Fruit fly (Drosophila melanogaster) whole organism, wandering third instar larva: ENCODE data around the gene CtsL3.

Source experiments
- Abd-B ChIP-seq: fragments of >200 bp; optimal IDR thresholded peaks from 2 replicates; lab custom pipeline; 2017; ENCODE audit warnings: missing biosample characterization, missing genetic modification characterization
- CG32264 ChIP-seq: fragments of 200-800 bp; sonication (Bioruptor generic); optimal IDR thresholded peaks from 2 replicates; lab custom pipeline; 2016; ENCODE audit warnings: missing biosample characterization, missing genetic modification characterization
- CG9705 ChIP-seq: fragments of 200-800 bp; sonication (Bioruptor generic); optimal IDR thresholded peaks from 2 replicates; lab custom pipeline; 2018; ENCODE audit warnings: missing biosample characterization, mild to moderate bottlenecking, missing genetic modification characterization
- CrebA ChIP-seq: fragments of 200-800 bp; sonication (Bioruptor generic); optimal IDR thresholded peaks from 2 replicates; lab custom pipeline; 2016; ENCODE audit warnings: missing biosample characterization, mild to moderate bottlenecking, missing genetic modification characterization, borderline replicate concordance
- Dfd ChIP-seq: fragments of >200 bp; optimal IDR thresholded peaks from 2 replicates; lab custom pipeline; 2017; ENCODE audit warnings: missing biosample characterization, missing genetic modification characterization
- Dif ChIP-seq: fragments of 200-275, 200-300 bp; sonication (Bioruptor generic); optimal IDR thresholded peaks from 2 replicates; lab custom pipeline; 2018; ENCODE audit warnings: missing biosample characterization, missing genetic modification characterization; ENCODE audit not compliant: partially characterized antibody
- GATAd ChIP-seq: sonication (Bioruptor generic); optimal IDR thresholded peaks from 2 replicates; lab custom pipeline; 2016; ENCODE audit warnings: missing biosample characterization, missing genetic modification characterization
- HLH106 ChIP-seq: fragments of 200-800 bp; optimal IDR thresholded peaks from 3 replicates; lab custom pipeline; 2019; ENCODE audit warnings: missing biosample characterization, mild to moderate bottlenecking, missing genetic modification characterization, moderate library complexity
- Hnf4 ChIP-seq: fragments of 200-800 bp; sonication (Bioruptor generic); optimal IDR thresholded peaks from 2 replicates; lab custom pipeline; 2016; ENCODE audit warnings: missing biosample characterization, mild to moderate bottlenecking, missing genetic modification characterization
- Hr78 ChIP-seq: fragments of >200 bp; optimal IDR thresholded peaks from 2 replicates; lab custom pipeline; 2017; ENCODE audit warnings: missing biosample characterization, missing genetic modification characterization
- Hr83 ChIP-seq: fragments of 200-300 bp; sonication (Bioruptor generic); optimal IDR thresholded peaks from 2 replicates; lab custom pipeline; 2016; ENCODE audit warnings: missing biosample characterization, mild to moderate bottlenecking, missing genetic modification characterization, moderate library complexity; ENCODE audit not compliant: poor library complexity, severe bottlenecking
- Jra ChIP-seq: sonication (Bioruptor generic); optimal IDR thresholded peaks from 2 replicates; lab custom pipeline; 2016; ENCODE audit warnings: missing biosample characterization, missing genetic modification characterization
- Mio ChIP-seq: sonication (Bioruptor generic); optimal IDR thresholded peaks from 2 replicates; lab custom pipeline; 2016; ENCODE audit warnings: missing biosample characterization, missing genetic modification characterization
- Myc ChIP-seq: fragments of >200 bp; optimal IDR thresholded peaks from 2 replicates; lab custom pipeline; 2017
- N ChIP-seq: fragments of >200 bp; optimal IDR thresholded peaks from 2 replicates; lab custom pipeline; 2018; ENCODE audit warnings: missing biosample characterization, missing external identifiers, missing genetic modification characterization
- OdsH ChIP-seq: fragments of 200-800 bp; sonication (Bioruptor generic); optimal IDR thresholded peaks from 2 replicates; lab custom pipeline; 2016; ENCODE audit warnings: missing biosample characterization, mild to moderate bottlenecking, missing genetic modification characterization
- Rel ChIP-seq, 2 experiments: fragments of 200-800 bp; sonication (Bioruptor generic) in 1 of 2; optimal IDR thresholded peaks; 2 replicates in 1 of 2; 3 replicates in 1 of 2; lab custom pipeline; 2016 to 2019; ENCODE audit warnings: mild to moderate bottlenecking in 2 of 2, missing biosample characterization in 2 of 2, missing genetic modification characterization in 2 of 2, moderate library complexity in 1 of 2
- Sp1 ChIP-seq: fragments of 200-800 bp; sonication (Bioruptor generic); optimal IDR thresholded peaks from 3 replicates; lab custom pipeline; 2019; ENCODE audit warnings: missing biosample characterization, mild to moderate bottlenecking, missing genetic modification characterization, moderate library complexity
- Vsx2 ChIP-seq: fragments of 200-300, 225-300 bp; sonication (Bioruptor generic); optimal IDR thresholded peaks from 2 replicates; lab custom pipeline; 2018; ENCODE audit warnings: missing biosample characterization, missing genetic modification characterization; ENCODE audit not compliant: partially characterized antibody
- br ChIP-seq: fragments of 200-800 bp; sonication (Bioruptor generic); optimal IDR thresholded peaks from 2 replicates; lab custom pipeline; 2016; ENCODE audit warnings: missing biosample characterization, missing genetic modification characterization
- brk ChIP-seq: fragments of 200-800 bp; sonication (Bioruptor generic); optimal IDR thresholded peaks from 2 replicates; lab custom pipeline; 2016; ENCODE audit warnings: missing biosample characterization, mild to moderate bottlenecking, missing genetic modification characterization
- dl ChIP-seq, 2 experiments: fragments of 175-275, 200-275 bp in 1 of 2; fragments of 200-275 bp in 1 of 2; sonication (Bioruptor generic); optimal IDR thresholded peaks; lab custom pipeline; 2018; ENCODE audit warnings: mild to moderate bottlenecking in 2 of 2, missing biosample characterization in 2 of 2, missing genetic modification characterization in 2 of 2, moderate library complexity in 2 of 2; ENCODE audit not compliant: partially characterized antibody in 2 of 2, insufficient read depth in 1 of 2
- dmrt93B ChIP-seq: fragments of 200-800 bp; sonication (Bioruptor generic); optimal IDR thresholded peaks from 2 replicates; lab custom pipeline; 2018; ENCODE audit warnings: missing biosample characterization, mild to moderate bottlenecking, missing genetic modification characterization
- dsf ChIP-seq: sonication (Bioruptor generic); optimal IDR thresholded peaks from 2 replicates; lab custom pipeline; 2016; ENCODE audit warnings: missing biosample characterization, missing genetic modification characterization, borderline replicate concordance
- ey ChIP-seq: fragments of 200-800 bp; sonication (Bioruptor generic); optimal IDR thresholded peaks from 2 replicates; lab custom pipeline; 2016; ENCODE audit warnings: missing biosample characterization, missing genetic modification characterization
- foxo ChIP-seq, 2 experiments: fragments of 200-800 bp; sonication (Bioruptor generic); optimal IDR thresholded peaks; 2 replicates in 1 of 2; 3 replicates in 1 of 2; lab custom pipeline; 2016 to 2017; ENCODE audit warnings: missing biosample characterization in 2 of 2, missing genetic modification characterization in 2 of 2
- fru ChIP-seq: fragments of 200-800 bp; sonication (Bioruptor generic); optimal IDR thresholded peaks from 3 replicates; lab custom pipeline; 2016; ENCODE audit warnings: missing biosample characterization, mild to moderate bottlenecking, missing genetic modification characterization
- h ChIP-seq: fragments of 200-800 bp; sonication (Bioruptor generic); optimal IDR thresholded peaks from 3 replicates; lab custom pipeline; 2016; ENCODE audit warnings: missing biosample characterization, mild to moderate bottlenecking, missing genetic modification characterization
- jim ChIP-seq: fragments of 175-275, 200-325 bp; sonication (Bioruptor generic); optimal IDR thresholded peaks from 2 replicates; lab custom pipeline; 2016; ENCODE audit warnings: missing biosample characterization, mild to moderate bottlenecking, missing genetic modification characterization
- lola ChIP-seq: fragments of >200 bp; optimal IDR thresholded peaks from 2 replicates; lab custom pipeline; 2017; ENCODE audit warnings: missing biosample characterization, missing genetic modification characterization
- pan ChIP-seq: fragments of >200 bp; optimal IDR thresholded peaks from 2 replicates; lab custom pipeline; 2017
- psq ChIP-seq: fragments of 200-800 bp; sonication (Bioruptor generic); optimal IDR thresholded peaks from 3 replicates; lab custom pipeline; 2017; ENCODE audit warnings: missing biosample characterization, mild to moderate bottlenecking, missing genetic modification characterization, moderate library complexity
- rgr ChIP-seq: fragments of 200-800 bp; sonication (Bioruptor generic); optimal IDR thresholded peaks from 3 replicates; lab custom pipeline; 2016; ENCODE audit warnings: missing biosample characterization, mild to moderate bottlenecking, missing genetic modification characterization
- sage ChIP-seq: fragments of 200-800 bp; sonication (Bioruptor generic); optimal IDR thresholded peaks from 2 replicates; lab custom pipeline; 2016; ENCODE audit warnings: missing biosample characterization, mild to moderate bottlenecking, missing genetic modification characterization
- sv ChIP-seq: fragments of 200-800 bp; sonication (Bioruptor generic); optimal IDR thresholded peaks from 3 replicates; lab custom pipeline; 2016; ENCODE audit warnings: missing biosample characterization, missing genetic modification characterization
- tai ChIP-seq: sonication (Bioruptor generic); optimal IDR thresholded peaks from 2 replicates; lab custom pipeline; 2016; ENCODE audit warnings: missing biosample characterization, missing genetic modification characterization
- usp ChIP-seq: fragments of >200 bp; optimal IDR thresholded peaks from 2 replicates; lab custom pipeline; 2017; ENCODE audit warnings: missing biosample characterization, missing genetic modification characterization
- woc ChIP-seq: sonication (Bioruptor generic); optimal IDR thresholded peaks from 2 replicates; lab custom pipeline; 2016; ENCODE audit warnings: missing biosample characterization, mild to moderate bottlenecking, missing genetic modification characterization

Gene CtsL3

DNA sequence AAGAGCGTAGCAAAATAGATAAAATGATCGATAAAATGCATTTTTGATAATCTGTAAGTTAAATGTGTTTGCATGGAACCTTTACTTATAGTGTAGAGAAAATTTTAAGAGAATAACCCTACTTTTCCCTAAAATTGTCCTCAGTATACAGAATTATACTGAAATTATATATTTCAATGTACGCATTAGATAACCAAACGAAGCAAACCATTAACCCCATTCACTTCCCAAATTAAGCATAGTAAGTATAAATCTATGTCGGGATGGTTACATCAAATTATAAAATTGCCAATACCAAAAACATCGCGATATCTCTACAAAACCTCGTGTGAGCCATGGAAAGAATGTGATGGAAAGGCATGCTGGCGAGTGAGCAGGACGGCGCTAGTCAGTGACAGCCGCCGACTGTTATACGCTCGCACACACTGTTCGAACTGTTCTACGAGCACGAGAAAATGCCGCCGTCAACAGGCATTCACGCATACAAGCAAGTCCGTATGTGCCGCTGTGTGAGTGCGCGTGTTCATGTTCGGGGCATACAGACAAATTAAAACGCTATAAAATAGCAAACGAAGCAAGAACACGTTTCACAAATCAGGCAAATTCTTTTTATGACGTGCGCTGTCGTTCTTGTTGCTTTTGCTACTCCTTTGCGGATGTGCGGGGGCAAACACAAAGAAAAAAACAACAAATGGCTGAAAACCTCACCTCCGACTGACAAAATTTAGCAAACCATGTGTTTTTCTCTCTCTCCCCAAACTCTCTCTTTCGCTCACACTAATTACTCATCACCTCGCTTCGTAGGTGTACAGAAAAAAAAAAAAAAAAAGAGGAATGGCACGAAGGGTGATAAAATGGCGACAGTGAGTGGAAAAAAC is 19.7 kb downstream of the CtsL3 start:
- TF ChIP-seq ey (GFP tag; lab: Kevin White, UChicago) = no peak
- TF ChIP-seq tai (GFP tag; lab: Kevin White, UChicago) = peak; percentile 51
- TF ChIP-seq CrebA (GFP tag; lab: Kevin White, UChicago) = peak; percentile 56
- peak; percentile 45 for TF ChIP-seq Sp1 (GFP tag; lab: Kevin White, UChicago)
- TF ChIP-seq Abd-B (GFP tag; lab: Kevin White, UChicago) = no peak
- peak; percentile 58 for TF ChIP-seq Jra (GFP tag; lab: Kevin White, UChicago)
- TF ChIP-seq jim (GFP tag; lab: Kevin White, UChicago) = peak; percentile 81
- TF ChIP-seq dl (GFP tag; optimal IDR thresholded peaks at IDR 0.05; lab: Kevin White, UChicago; ENCODE audit: insufficient read depth in 1 of 2, partially characterized antibody in 2 of 2) = peak in 1 of 2 experiments; percentile 57
- peak; percentile 51 for TF ChIP-seq rgr (GFP tag; lab: Kevin White, UChicago)
- peak; percentile 4 for TF ChIP-seq HLH106 (tag; lab: Kevin White, UChicago)
- TF ChIP-seq lola (GFP tag; lab: Kevin White, UChicago) = no peak
- peak; percentile 8 for TF ChIP-seq fru (GFP tag; lab: Kevin White, UChicago)
- TF ChIP-seq Mio (GFP tag; lab: Kevin White, UChicago) = no peak
- TF ChIP-seq pan (lab: Kevin White, UChicago) = no peak
- peak; percentile 16 for TF ChIP-seq br (GFP tag; lab: Kevin White, UChicago)
- peak; percentile 28 for TF ChIP-seq woc (GFP tag; lab: Kevin White, UChicago)
- TF ChIP-seq CG9705 (GFP tag; lab: Kevin White, UChicago) = no peak
- peak; percentile 19 for TF ChIP-seq N
- no peak for TF ChIP-seq Vsx2
- TF ChIP-seq Hr78 = no peak
- no peak for TF ChIP-seq OdsH (GFP tag; lab: Kevin White, UChicago)
- TF ChIP-seq Hr83 (GFP tag; lab: Kevin White, UChicago) = peak; percentile 91
- TF ChIP-seq Rel (GFP tag; optimal IDR thresholded peaks at IDR 0.05; lab: Kevin White, UChicago) = peak; percentile 38
- TF ChIP-seq Rel (tag; optimal IDR thresholded peaks at IDR 0.05; lab: Kevin White, UChicago) = peak; percentile 34
- peak; percentile 77 for TF ChIP-seq brk
- no peak for TF ChIP-seq GATAd
- no peak for TF ChIP-seq dsf (GFP tag; lab: Kevin White, UChicago)
- peak; percentile 47 for TF ChIP-seq Dif (GFP tag; lab: Kevin White, UChicago)
- no peak for TF ChIP-seq usp (GFP tag; lab: Kevin White, UChicago)
- no peak for TF ChIP-seq CG32264 (GFP tag; lab: Kevin White, UChicago)
- peak; percentile 70 for TF ChIP-seq Myc (lab: Kevin White, UChicago)
- TF ChIP-seq foxo (GFP tag; optimal IDR thresholded peaks at IDR 0.05; lab: Kevin White, UChicago) = peak in 1 of 2 experiments; percentile 41
- TF ChIP-seq Hnf4 (GFP tag; lab: Kevin White, UChicago) = peak; percentile 36
- peak; percentile 56 for TF ChIP-seq h
- peak; percentile 62 for TF ChIP-seq sage (GFP tag; lab: Kevin White, UChicago)
- no peak for TF ChIP-seq sv (GFP tag; lab: Kevin White, UChicago)
- no peak for TF ChIP-seq dmrt93B
- TF ChIP-seq psq = peak; percentile 94
- no peak for TF ChIP-seq Dfd (GFP tag; lab: Kevin White, UChicago)

DNA sequence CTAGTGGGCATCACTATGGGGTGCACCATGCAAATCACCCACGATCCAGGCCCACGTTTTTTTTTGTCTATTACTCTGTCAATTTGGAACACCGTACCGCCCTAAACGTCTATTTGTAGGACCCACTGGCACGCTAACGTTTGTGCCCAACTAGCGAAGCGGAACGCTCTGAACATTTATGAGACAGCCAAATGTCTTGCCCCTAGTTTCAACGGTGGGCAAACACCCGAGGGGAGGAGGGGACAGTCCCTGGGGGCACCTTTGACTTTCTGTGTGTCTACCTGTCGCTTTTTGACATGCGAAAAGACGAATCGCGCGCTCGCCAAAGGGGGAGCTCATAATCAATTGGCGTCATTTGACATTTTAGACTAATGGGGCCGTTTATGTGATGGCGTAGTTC is 20.4 kb downstream of the CtsL3 start:
- TF ChIP-seq N (no peak), tai (GFP tag; lab: Kevin White, UChicago) (no peak), CG32264 (GFP tag; lab: Kevin White, UChicago) (no peak), psq (no peak), Rel (GFP tag; optimal IDR thresholded peaks at IDR 0.05; lab: Kevin White, UChicago) (no peak), Rel (tag; optimal IDR thresholded peaks at IDR 0.05; lab: Kevin White, UChicago) (no peak), Mio (GFP tag; lab: Kevin White, UChicago) (no peak), foxo (GFP tag; optimal IDR thresholded peaks at IDR 0.05; lab: Kevin White, UChicago) (no peak), Jra (GFP tag; lab: Kevin White, UChicago) (no peak), Hnf4 (GFP tag; lab: Kevin White, UChicago) (no peak), Hr78 (no peak), Dif (GFP tag; lab: Kevin White, UChicago) (no peak), rgr (GFP tag; lab: Kevin White, UChicago) (no peak), br (GFP tag; lab: Kevin White, UChicago) (no peak), Sp1 (GFP tag; lab: Kevin White, UChicago) (no peak), dsf (GFP tag; lab: Kevin White, UChicago) (no peak), ey (GFP tag; lab: Kevin White, UChicago) (no peak)
